Worm (Caenorhabditis elegans): ENCODE measurements around the gene anmt-2.

ce11 chrIII:6139932-6140612, 17.5 kb downstream of the anmt-2 start:
- TF ChIP-seq tab-1 (GFP tag; IDR thresholded peaks at IDR 0.05) (no peak), flt-1 (GFP tag; IDR thresholded peaks at IDR 0.05) (no peak), T22C8.4 (GFP tag; IDR thresholded peaks at IDR 0.05) (no peak), ztf-23 (GFP tag; IDR thresholded peaks at IDR 0.05) (no peak), cog-1 (tag; optimal IDR thresholded peaks at IDR 0.05) (no peak), klf-2 (GFP tag; conservative IDR thresholded peaks at IDR 0.05) (no peak), ztf-29 (GFP tag; IDR thresholded peaks at IDR 0.05) (no peak)

Measured in whole organism, midembryonic.